In genomic region chr3L:12572366-12572765, dm6 we compare ENCODE assay signal across 1 fruit fly cellular context.
TF ChIP-seq lines count a peak whose summit lies in the region.

Gene sowah, minus strand, starts transcription at chr3L:12572542.

TF ChIP-seq in whole organism, embryonic, 481 proteins besides CTCF, POLR2A, EP300 and RAD21 (continued from another document and continues in another):
- TF ChIP-seq CG9932 (GFP tag; IDR thresholded peaks at IDR 0.05; lab: Robert Waterston, UW), result peak; percentile 65
- no peak for TF ChIP-seq CG11695 (GFP tag; IDR thresholded peaks at IDR 0.05; lab: Robert Waterston, UW)
- TF ChIP-seq chinmo (GFP tag; IDR thresholded peaks at IDR 0.05; lab: Robert Waterston, UW; ENCODE audit: partially characterized antibody), result no peak
- TF ChIP-seq CG1832 (GFP tag; optimal IDR thresholded peaks at IDR 0.05; lab: Kevin White, UChicago), result no peak
- peak; percentile 55 for TF ChIP-seq sob (GFP tag; IDR thresholded peaks at IDR 0.05; lab: Robert Waterston, UW)
- no peak for TF ChIP-seq CG8478 (optimal IDR thresholded peaks at IDR 0.05; lab: Kevin White, UChicago)
- TF ChIP-seq sug (tag; optimal IDR thresholded peaks at IDR 0.05; lab: Kevin White, UChicago), result peak; percentile 55
- no peak for TF ChIP-seq CG15011 (GFP tag; optimal IDR thresholded peaks at IDR 0.05; lab: Kevin White, UChicago)
- peak; percentile 77 for TF ChIP-seq Ets97D (GFP tag; optimal IDR thresholded peaks at IDR 0.05; lab: Kevin White, UChicago)
- TF ChIP-seq Aef1 (GFP tag; IDR thresholded peaks at IDR 0.05; lab: Robert Waterston, UW), result peak; percentile 60
- peak; percentile 18 for TF ChIP-seq ERR (GFP tag; optimal IDR thresholded peaks at IDR 0.05; lab: Kevin White, UChicago)
- TF ChIP-seq CG4360 (GFP tag; IDR thresholded peaks at IDR 0.05; lab: Robert Waterston, UW), result peak; percentile 34; the same call in 1 of the 2 replicates
- peak; percentile 64 for TF ChIP-seq Nf-YC (tag; optimal IDR thresholded peaks at IDR 0.05; lab: Kevin White, UChicago)
- peak; percentile 50 for TF ChIP-seq gro (GFP tag; optimal IDR thresholded peaks at IDR 0.05; lab: Kevin White, UChicago)
- TF ChIP-seq CG8944 (GFP tag; optimal IDR thresholded peaks at IDR 0.05; lab: Kevin White, UChicago), result peak; percentile 27
- TF ChIP-seq HLH3B (GFP tag; IDR thresholded peaks at IDR 0.05; lab: Robert Waterston, UW), result peak; percentile 7; the same call in 1 of the 2 replicates
- TF ChIP-seq hbn (GFP tag; IDR thresholded peaks at IDR 0.05; lab: Robert Waterston, UW; ENCODE audit: partially characterized antibody), result no peak
- peak; percentile 27 for TF ChIP-seq Antp (GFP tag; optimal IDR thresholded peaks at IDR 0.05; lab: Kevin White, UChicago)
- TF ChIP-seq eve (GFP tag; optimal IDR thresholded peaks at IDR 0.05; lab: Kevin White, UChicago), result no peak
- TF ChIP-seq CG5245 (GFP tag; optimal IDR thresholded peaks at IDR 0.05; lab: Kevin White, UChicago), result peak; percentile 10
- peak; percentile 63 for TF ChIP-seq CG9609 (GFP tag; optimal IDR thresholded peaks at IDR 0.05; lab: Kevin White, UChicago)
- TF ChIP-seq CG14667 (GFP tag; IDR thresholded peaks at IDR 0.05; lab: Robert Waterston, UW), result no peak
- no peak for TF ChIP-seq CG7357 (GFP tag; IDR thresholded peaks at IDR 0.05; lab: Robert Waterston, UW)
- TF ChIP-seq al (GFP tag; IDR thresholded peaks at IDR 0.05; lab: Robert Waterston, UW), result no peak
- peak; percentile 73 for TF ChIP-seq CG11504 (tag; optimal IDR thresholded peaks at IDR 0.05; lab: Kevin White, UChicago)
- TF ChIP-seq Eip74EF (GFP tag; optimal IDR thresholded peaks at IDR 0.05; lab: Kevin White, UChicago), result no peak
- TF ChIP-seq CG10274 (GFP tag; optimal IDR thresholded peaks at IDR 0.05; lab: Kevin White, UChicago), result no peak
- peak; percentile 36; the same call in 1 of the 3 replicates for TF ChIP-seq dysf (GFP tag; IDR thresholded peaks at IDR 0.05; lab: Robert Waterston, UW)
- TF ChIP-seq org-1 (GFP tag; optimal IDR thresholded peaks at IDR 0.05; lab: Kevin White, UChicago), result no peak
- TF ChIP-seq Hmr (GFP tag; optimal IDR thresholded peaks at IDR 0.05; lab: Kevin White, UChicago), result peak; percentile 15
- peak; percentile 9 for TF ChIP-seq ftz-f1 (GFP tag; optimal IDR thresholded peaks at IDR 0.05; lab: Kevin White, UChicago)
- peak; percentile 32 for TF ChIP-seq Ssrp (tag; optimal IDR thresholded peaks at IDR 0.05; lab: Kevin White, UChicago)
- peak; percentile 20 for TF ChIP-seq Deaf1 (tag; optimal IDR thresholded peaks at IDR 0.05; lab: Kevin White, UChicago)
- no peak for TF ChIP-seq CG12071 (GFP tag; optimal IDR thresholded peaks at IDR 0.05; lab: Kevin White, UChicago)
- no peak for TF ChIP-seq CG17612 (GFP tag; IDR thresholded peaks at IDR 0.05; lab: Robert Waterston, UW)
- no peak for TF ChIP-seq Spps (tag; optimal IDR thresholded peaks at IDR 0.05; lab: Kevin White, UChicago)
- no peak; the same call in 2 of the 3 replicates for TF ChIP-seq croc (GFP tag; conservative IDR thresholded peaks at IDR 0.05; lab: Robert Waterston, UW)
- peak; percentile 24 for TF ChIP-seq Hr3 (GFP tag; optimal IDR thresholded peaks at IDR 0.05; lab: Kevin White, UChicago)
- TF ChIP-seq Mad (GFP tag; optimal IDR thresholded peaks at IDR 0.05; lab: Kevin White, UChicago), result peak; percentile 40
- TF ChIP-seq chm (GFP tag; IDR thresholded peaks at IDR 0.05; lab: Robert Waterston, UW), result no peak
- no peak for TF ChIP-seq CG9437 (GFP tag; optimal IDR thresholded peaks at IDR 0.05; lab: Kevin White, UChicago)
- TF ChIP-seq CG4820 (GFP tag; optimal IDR thresholded peaks at IDR 0.05; lab: Kevin White, UChicago), result peak; percentile 40
- peak; percentile 99 for TF ChIP-seq stwl (tag; optimal IDR thresholded peaks at IDR 0.05; lab: Kevin White, UChicago)
- no peak for TF ChIP-seq pum (GFP tag; optimal IDR thresholded peaks at IDR 0.05; lab: Kevin White, UChicago)
- no peak for TF ChIP-seq odd (GFP tag; optimal IDR thresholded peaks at IDR 0.05; lab: Kevin White, UChicago)
- TF ChIP-seq scrt (GFP tag; optimal IDR thresholded peaks at IDR 0.05; lab: Kevin White, UChicago), result peak; percentile 77
- no peak for TF ChIP-seq CG10431 (GFP tag; optimal IDR thresholded peaks at IDR 0.05; lab: Kevin White, UChicago)
- peak; percentile 32 for TF ChIP-seq zfh2 (GFP tag; optimal IDR thresholded peaks at IDR 0.05; lab: Kevin White, UChicago)
- TF ChIP-seq gcm (GFP tag; optimal IDR thresholded peaks at IDR 0.05; lab: Kevin White, UChicago), result no peak
- TF ChIP-seq ash1 (GFP tag; optimal IDR thresholded peaks at IDR 0.05; lab: Kevin White, UChicago), result peak; percentile 43
- TF ChIP-seq aop (GFP tag; IDR thresholded peaks at IDR 0.05; lab: Robert Waterston, UW), result no peak
- peak; percentile 65; the same call in 1 of the 2 replicates for TF ChIP-seq vvl (GFP tag; IDR thresholded peaks at IDR 0.05; lab: Robert Waterston, UW)
- no peak for TF ChIP-seq CG31365 (tag; optimal IDR thresholded peaks at IDR 0.05; lab: Kevin White, UChicago)
- TF ChIP-seq CG8359 (GFP tag; optimal IDR thresholded peaks at IDR 0.05; lab: Kevin White, UChicago; ENCODE audit: borderline replicate concordance), result no peak
- TF ChIP-seq Xbp1 (GFP tag; optimal IDR thresholded peaks at IDR 0.05; lab: Kevin White, UChicago), result peak; percentile 59
- TF ChIP-seq CG9797 (GFP tag; optimal IDR thresholded peaks at IDR 0.05; lab: Kevin White, UChicago), result peak; percentile 18
- peak; percentile 73 for TF ChIP-seq CG3995 (GFP tag; optimal IDR thresholded peaks at IDR 0.05; lab: Kevin White, UChicago)
- no peak for TF ChIP-seq gt (GFP tag; IDR thresholded peaks at IDR 0.05; lab: Robert Waterston, UW)
- no peak for TF ChIP-seq CG11723 (GFP tag; optimal IDR thresholded peaks at IDR 0.05; lab: Kevin White, UChicago)
- TF ChIP-seq wor (GFP tag; IDR thresholded peaks at IDR 0.05; lab: Robert Waterston, UW), result no peak
- peak; percentile 62; the same call in 2 of the 3 replicates for TF ChIP-seq zfh1 (GFP tag; IDR thresholded peaks at IDR 0.05; lab: Robert Waterston, UW)
- TF ChIP-seq CG4617 (GFP tag; optimal IDR thresholded peaks at IDR 0.05; lab: Kevin White, UChicago; ENCODE audit: borderline replicate concordance), result peak; percentile 99
- no peak for TF ChIP-seq tna (GFP tag; IDR thresholded peaks at IDR 0.05; lab: Robert Waterston, UW; ENCODE audit: partially characterized antibody)
- peak; percentile 62 for TF ChIP-seq CG2712 (tag; optimal IDR thresholded peaks at IDR 0.05; lab: Kevin White, UChicago)
- TF ChIP-seq hkb (optimal IDR thresholded peaks at IDR 0.05; lab: Kevin White, UChicago), result no peak
- TF ChIP-seq hkb (GFP tag; IDR thresholded peaks at IDR 0.05; lab: Robert Waterston, UW), result no peak
- TF ChIP-seq CG1233 (GFP tag; optimal IDR thresholded peaks at IDR 0.05; lab: Kevin White, UChicago), result peak; percentile 19
- TF ChIP-seq CrebB (tag; optimal IDR thresholded peaks at IDR 0.05; lab: Kevin White, UChicago), result no peak
- no peak for TF ChIP-seq C15 (GFP tag; IDR thresholded peaks at IDR 0.05; lab: Robert Waterston, UW)
- peak; percentile 25 for TF ChIP-seq slp2 (GFP tag; optimal IDR thresholded peaks at IDR 0.05; lab: Kevin White, UChicago)
- peak; percentile 68; the same call in 2 of the 3 replicates for TF ChIP-seq ken (GFP tag; IDR thresholded peaks at IDR 0.05; lab: Robert Waterston, UW)
- peak; percentile 44 for TF ChIP-seq NfI (GFP tag; optimal IDR thresholded peaks at IDR 0.05; lab: Kevin White, UChicago)
- peak; percentile 98 for TF ChIP-seq CG2199 (GFP tag; IDR thresholded peaks at IDR 0.05; lab: Robert Waterston, UW)
- no peak for TF ChIP-seq sim (GFP tag; IDR thresholded peaks at IDR 0.05; lab: Robert Waterston, UW)
- TF ChIP-seq bowl (GFP tag; IDR thresholded peaks at IDR 0.05; lab: Robert Waterston, UW), result no peak
- TF ChIP-seq Oaz (GFP tag; IDR thresholded peaks at IDR 0.05; lab: Robert Waterston, UW), result no peak
- TF ChIP-seq YL-1 (GFP tag; optimal IDR thresholded peaks at IDR 0.05; lab: Kevin White, UChicago), result peak; percentile 73
- TF ChIP-seq CG17385 (GFP tag; optimal IDR thresholded peaks at IDR 0.05; lab: Kevin White, UChicago), result no peak
- peak; percentile 18 for TF ChIP-seq CG5180 (GFP tag; optimal IDR thresholded peaks at IDR 0.05; lab: Kevin White, UChicago)
- peak; percentile 80 for TF ChIP-seq Jarid2 (GFP tag; optimal IDR thresholded peaks at IDR 0.05; lab: Kevin White, UChicago)
- no peak for TF ChIP-seq CG8765 (GFP tag; IDR thresholded peaks at IDR 0.05; lab: Robert Waterston, UW)
- peak; percentile 34 for TF ChIP-seq CG13424 (tag; optimal IDR thresholded peaks at IDR 0.05; lab: Kevin White, UChicago)
- no peak for TF ChIP-seq lov (optimal IDR thresholded peaks at IDR 0.05; lab: Kevin White, UChicago)
- no peak for TF ChIP-seq lov (GFP tag; IDR thresholded peaks at IDR 0.05; lab: Robert Waterston, UW)
- TF ChIP-seq bsh (GFP tag; optimal IDR thresholded peaks at IDR 0.05; lab: Kevin White, UChicago), result peak in 1 of 2 experiments; percentile 15
- TF ChIP-seq CG7963 (GFP tag; IDR thresholded peaks at IDR 0.05; lab: Robert Waterston, UW; ENCODE audit: partially characterized antibody), result no peak
- peak; percentile 64 for TF ChIP-seq CG17186 (GFP tag; optimal IDR thresholded peaks at IDR 0.05; lab: Kevin White, UChicago)
- TF ChIP-seq cwo (GFP tag; optimal IDR thresholded peaks at IDR 0.05; lab: Kevin White, UChicago), result no peak
- no peak; the same call in 1 of the 2 replicates for TF ChIP-seq cas (GFP tag; IDR thresholded peaks at IDR 0.05; lab: Robert Waterston, UW)
- peak; percentile 30 for TF ChIP-seq ind (GFP tag; optimal IDR thresholded peaks at IDR 0.05; lab: Kevin White, UChicago)
- peak; percentile 21 for TF ChIP-seq Elba2 (GFP tag; optimal IDR thresholded peaks at IDR 0.05; lab: Kevin White, UChicago)
- TF ChIP-seq CG16815 (GFP tag; optimal IDR thresholded peaks at IDR 0.05; lab: Kevin White, UChicago), result no peak
- TF ChIP-seq zen2 (GFP tag; IDR thresholded peaks at IDR 0.05; lab: Robert Waterston, UW; ENCODE audit: partially characterized antibody), result no peak
- peak; percentile 38; the same call in 1 of the 2 replicates for TF ChIP-seq Scr (GFP tag; IDR thresholded peaks at IDR 0.05; lab: Robert Waterston, UW; ENCODE audit: partially characterized antibody)
- no peak for TF ChIP-seq seq (GFP tag; IDR thresholded peaks at IDR 0.05; lab: Robert Waterston, UW)
- TF ChIP-seq cg (GFP tag; optimal IDR thresholded peaks at IDR 0.05; lab: Kevin White, UChicago), result no peak
- no peak; the same call in 2 of the 3 replicates for TF ChIP-seq jigr1 (GFP tag; IDR thresholded peaks at IDR 0.05; lab: Robert Waterston, UW)
- peak; percentile 5 for TF ChIP-seq D19B (GFP tag; optimal IDR thresholded peaks at IDR 0.05; lab: Kevin White, UChicago)
- TF ChIP-seq CG11560 (tag; IDR thresholded peaks at IDR 0.05; lab: Robert Waterston, UW), result no peak
- peak; percentile 23 for TF ChIP-seq MTF-1 (GFP tag; optimal IDR thresholded peaks at IDR 0.05; lab: Kevin White, UChicago; ENCODE audit: borderline replicate concordance)
- peak; percentile 21 for TF ChIP-seq CG1602 (GFP tag; optimal IDR thresholded peaks at IDR 0.05; lab: Kevin White, UChicago)
- no peak for TF ChIP-seq CG4730 (GFP tag; IDR thresholded peaks at IDR 0.05; lab: Robert Waterston, UW)
- TF ChIP-seq CG10462 (GFP tag; optimal IDR thresholded peaks at IDR 0.05; lab: Kevin White, UChicago), result no peak
- TF ChIP-seq her (GFP tag; optimal IDR thresholded peaks at IDR 0.05; lab: Kevin White, UChicago), result no peak
- TF ChIP-seq Fer1 (GFP tag; optimal IDR thresholded peaks at IDR 0.05; lab: Kevin White, UChicago), result no peak
- peak; percentile 8 for TF ChIP-seq repo (GFP tag; optimal IDR thresholded peaks at IDR 0.05; lab: Kevin White, UChicago)
- peak; percentile 65 for TF ChIP-seq ewg (GFP tag; optimal IDR thresholded peaks at IDR 0.05; lab: Kevin White, UChicago)
- peak; percentile 24 for TF ChIP-seq sqz (GFP tag; optimal IDR thresholded peaks at IDR 0.05; lab: Kevin White, UChicago)
- TF ChIP-seq NK7.1 (GFP tag; optimal IDR thresholded peaks at IDR 0.05; lab: Kevin White, UChicago), result peak; percentile 19
- TF ChIP-seq CG6791 (GFP tag; IDR thresholded peaks at IDR 0.05; lab: Robert Waterston, UW; ENCODE audit: partially characterized antibody), result peak; percentile 80
- no peak for TF ChIP-seq peb (GFP tag; IDR thresholded peaks at IDR 0.05; lab: Robert Waterston, UW)
- no peak for TF ChIP-seq schlank (tag; optimal IDR thresholded peaks at IDR 0.05; lab: Kevin White, UChicago)
- TF ChIP-seq CG31388 (GFP tag; optimal IDR thresholded peaks at IDR 0.05; lab: Kevin White, UChicago), result no peak
- peak; percentile 37 to 79 for TF ChIP-seq chif (GFP tag; optimal IDR thresholded peaks at IDR 0.05; lab: Kevin White, UChicago)
- peak; percentile 58 for TF ChIP-seq CG10267 (tag; optimal IDR thresholded peaks at IDR 0.05; lab: Kevin White, UChicago)
- TF ChIP-seq insv (GFP tag; optimal IDR thresholded peaks at IDR 0.05; lab: Kevin White, UChicago), result peak in 1 of 2 experiments; percentile 30
- TF ChIP-seq ttk (GFP tag; IDR thresholded peaks at IDR 0.05; lab: Robert Waterston, UW), result no peak; the same call in 1 of the 2 replicates
- TF ChIP-seq CG14014 (GFP tag; IDR thresholded peaks at IDR 0.05; lab: Robert Waterston, UW), result no peak; the same call in 1 of the 2 replicates
- TF ChIP-seq CG12391 (tag; optimal IDR thresholded peaks at IDR 0.05; lab: Kevin White, UChicago), result peak; percentile 39
- TF ChIP-seq Meics (GFP tag; optimal IDR thresholded peaks at IDR 0.05; lab: Kevin White, UChicago), result peak; percentile 42
- TF ChIP-seq Hsf (GFP tag; optimal IDR thresholded peaks at IDR 0.05; lab: Kevin White, UChicago), result peak; percentile 53
- peak; percentile 50 for TF ChIP-seq emc (GFP tag; optimal IDR thresholded peaks at IDR 0.05; lab: Kevin White, UChicago)
- TF ChIP-seq BEAF-32 (GFP tag; optimal IDR thresholded peaks at IDR 0.05; lab: Kevin White, UChicago), result peak; percentile 36
- TF ChIP-seq otp (GFP tag; IDR thresholded peaks at IDR 0.05; lab: Robert Waterston, UW), result 0 out of 3 replicates have a peak, but pooled peaks have one; percentile 49
- no peak for TF ChIP-seq tx (GFP tag; optimal IDR thresholded peaks at IDR 0.05; lab: Kevin White, UChicago)
- peak; percentile 30 for TF ChIP-seq CG18764 (GFP tag; optimal IDR thresholded peaks at IDR 0.05; lab: Kevin White, UChicago)
- peak; percentile 47 for TF ChIP-seq grau (tag; optimal IDR thresholded peaks at IDR 0.05; lab: Kevin White, UChicago)
- peak; percentile 62 for TF ChIP-seq NFAT (GFP tag; IDR thresholded peaks at IDR 0.05; lab: Robert Waterston, UW)
- peak; percentile 40 for TF ChIP-seq gfzf (GFP tag; optimal IDR thresholded peaks at IDR 0.05; lab: Kevin White, UChicago)
- peak; percentile 51 for TF ChIP-seq pho (GFP tag; optimal IDR thresholded peaks at IDR 0.05; lab: Kevin White, UChicago)
- peak; percentile 61 for TF ChIP-seq Sin3A (optimal IDR thresholded peaks at IDR 0.05; lab: Kevin White, UChicago)
- peak; percentile 71 for TF ChIP-seq CG3281 (GFP tag; optimal IDR thresholded peaks at IDR 0.05; lab: Kevin White, UChicago)
